Fruit fly (Drosophila melanogaster): ENCODE measurements around the gene Mcm2.

Mcm2 gene

dm6 chr3R:8300928-8301752 lies 36.4 kb downstream of the Mcm2 start, which contains the start of the genes CG9626 and mRpL1 (continued):
- TF ChIP-seq emc (GFP tag; optimal IDR thresholded peaks at IDR 0.05) (no peak), Dfd (GFP tag; optimal IDR thresholded peaks at IDR 0.05) (no peak), ttk (GFP tag; IDR thresholded peaks at IDR 0.05) (no peak), CG13287 (GFP tag; IDR thresholded peaks at IDR 0.05; ENCODE audit: partially characterized antibody) (peak; percentile 60), CG11560 (tag; IDR thresholded peaks at IDR 0.05) (no peak), Sox102F (GFP tag; optimal IDR thresholded peaks at IDR 0.05) (no peak), btn (GFP tag; optimal IDR thresholded peaks at IDR 0.05) (no peak), CG12236 (GFP tag; optimal IDR thresholded peaks at IDR 0.05) (no peak), CG12769 (tag; optimal IDR thresholded peaks at IDR 0.05) (peak; percentile 41), eve (GFP tag; optimal IDR thresholded peaks at IDR 0.05) (no peak), Scr (GFP tag; IDR thresholded peaks at IDR 0.05; ENCODE audit: partially characterized antibody) (peak; percentile 23; the same call in 1 of the 2 replicates), Fer3 (tag; optimal IDR thresholded peaks at IDR 0.05) (no peak), MESR4 (GFP tag; optimal IDR thresholded peaks at IDR 0.05) (peak; percentile 78), CkIIα-i1 (GFP tag; IDR thresholded peaks at IDR 0.05) (no peak), Bteb2 (GFP tag; optimal IDR thresholded peaks at IDR 0.05) (no peak), HLH54F (GFP tag; optimal IDR thresholded peaks at IDR 0.05) (no peak), dmrt99B (tag; optimal IDR thresholded peaks at IDR 0.05) (no peak), tup (GFP tag; optimal IDR thresholded peaks at IDR 0.05) (no peak), Trl (optimal IDR thresholded peaks at IDR 0.05) (no peak), Trl (GFP tag; optimal IDR thresholded peaks at IDR 0.05) (no peak), psq (GFP tag; optimal IDR thresholded peaks at IDR 0.05) (no peak), CG16779 (GFP tag; IDR thresholded peaks at IDR 0.05) (no peak), her (GFP tag; optimal IDR thresholded peaks at IDR 0.05) (no peak), Hr3 (GFP tag; optimal IDR thresholded peaks at IDR 0.05) (no peak), kah (GFP tag; optimal IDR thresholded peaks at IDR 0.05) (no peak), hbn (GFP tag; IDR thresholded peaks at IDR 0.05; ENCODE audit: partially characterized antibody) (no peak), CG18619 (GFP tag; optimal IDR thresholded peaks at IDR 0.05) (no peak), CTCF (GFP tag; optimal IDR thresholded peaks at IDR 0.05) (peak; percentile 82), CG7928 (GFP tag; optimal IDR thresholded peaks at IDR 0.05) (peak; percentile 19), en (GFP tag; optimal IDR thresholded peaks at IDR 0.05) (no peak), CG32532 (GFP tag; IDR thresholded peaks at IDR 0.05) (no peak), ERR (GFP tag; optimal IDR thresholded peaks at IDR 0.05) (peak; percentile 16), CG3407 (GFP tag; optimal IDR thresholded peaks at IDR 0.05) (no peak), CG11696 (GFP tag; IDR thresholded peaks at IDR 0.05) (no peak), CG3726 (GFP tag; IDR thresholded peaks at IDR 0.05) (no peak), lab (GFP tag; optimal IDR thresholded peaks at IDR 0.05) (no peak), Optix (GFP tag; IDR thresholded peaks at IDR 0.05) (no peak), tap (tag; optimal IDR thresholded peaks at IDR 0.05) (no peak), CG16815 (GFP tag; optimal IDR thresholded peaks at IDR 0.05) (no peak), shn (GFP tag; optimal IDR thresholded peaks at IDR 0.05) (no peak), Max (GFP tag; optimal IDR thresholded peaks at IDR 0.05) (peak; percentile 8), stc (GFP tag; IDR thresholded peaks at IDR 0.05) (no peak), CG13775 (GFP tag; optimal IDR thresholded peaks at IDR 0.05) (no peak), zf30C (GFP tag; optimal IDR thresholded peaks at IDR 0.05) (no peak), chif (GFP tag; optimal IDR thresholded peaks at IDR 0.05) (peak in 1 of 2 experiments; percentile 29), Hr39 (optimal IDR thresholded peaks at IDR 0.05) (no peak), HLHmδ (GFP tag; optimal IDR thresholded peaks at IDR 0.05) (no peak), CrebB (tag; optimal IDR thresholded peaks at IDR 0.05) (peak; percentile 19), CHES-1-like (GFP tag; optimal IDR thresholded peaks at IDR 0.05) (no peak), Fer1 (GFP tag; optimal IDR thresholded peaks at IDR 0.05) (no peak), CG11085 (GFP tag; IDR thresholded peaks at IDR 0.05) (no peak)

All from whole organism, embryonic.